Fruit fly (Drosophila melanogaster) whole organism, embryonic: Measurements from ENCODE around the gene CG33096.

Source experiments
- Atf-2 ChIP-seq: fragments of 200-800 bp; sonication (Bioruptor generic); optimal IDR thresholded peaks from 2 replicates; lab custom pipeline; 2016; ENCODE audit warnings: missing biosample characterization, missing genetic modification characterization
- Bgb ChIP-seq: fragments of 200-800 bp; sonication (Bioruptor generic); IDR thresholded peaks from 2 replicates; pipeline ENCODE4 v1.3.6; 2022; ENCODE audit warnings: missing biosample characterization, missing genetic modification characterization; ENCODE audit not compliant: partially characterized antibody
- CG10321 ChIP-seq: fragments of 200-800 bp; sonication (Bioruptor generic); IDR thresholded peaks from 2 replicates; pipeline ENCODE4 v1.3.6; 2022; ENCODE audit warnings: missing biosample characterization, missing genetic modification characterization
- CG11247 ChIP-seq: fragments of 200-800 bp; sonication (Bioruptor generic); IDR thresholded peaks from 2 replicates; pipeline ENCODE4 v1.3.6; 2022; ENCODE audit warnings: missing biosample characterization, missing genetic modification characterization
- CG11696 ChIP-seq: fragments of 200-800 bp; sonication (Bioruptor generic); IDR thresholded peaks from 2 replicates; pipeline ENCODE4 v1.3.6; 2022; ENCODE audit warnings: missing biosample characterization, missing genetic modification characterization
- CG12236 ChIP-seq: fragments of 200-800 bp; sonication (Bioruptor generic); optimal IDR thresholded peaks from 2 replicates; lab custom pipeline; 2016; ENCODE audit warnings: missing biosample characterization, missing genetic modification characterization
- CG12299 ChIP-seq: fragments of 200-800 bp; sonication (Bioruptor generic); optimal IDR thresholded peaks from 2 replicates; lab custom pipeline; 2018; ENCODE audit warnings: missing biosample characterization, mild to moderate bottlenecking, missing genetic modification characterization
- CG1233 ChIP-seq: fragments of 200-800 bp; sonication (Bioruptor generic); optimal IDR thresholded peaks from 4 replicates; lab custom pipeline; 2018; ENCODE audit warnings: missing biosample characterization, mild to moderate bottlenecking, missing genetic modification characterization
- CG12942 ChIP-seq: fragments of 200-800 bp; sonication (Bioruptor generic); optimal IDR thresholded peaks from 3 replicates; lab custom pipeline; 2016; ENCODE audit warnings: missing biosample characterization, missing genetic modification characterization
- CG15479 ChIP-seq: fragments of 200-800 bp; sonication (Bioruptor generic); optimal IDR thresholded peaks from 3 replicates; lab custom pipeline; 2019; ENCODE audit warnings: missing biosample characterization, mild to moderate bottlenecking, missing genetic modification characterization, moderate library complexity
- CG2199 ChIP-seq: fragments of 200-800 bp; sonication (Bioruptor generic); IDR thresholded peaks from 3 replicates; pipeline ENCODE4 v1.3.6; 2022; ENCODE audit warnings: missing biosample characterization, missing genetic modification characterization
- CG2875 ChIP-seq: fragments of 200-800 bp; sonication (Bioruptor generic); optimal IDR thresholded peaks from 2 replicates; lab custom pipeline; 2017; ENCODE audit warnings: missing biosample characterization, mild to moderate bottlenecking, missing genetic modification characterization, missing genetic modification reagents
- CG30431 ChIP-seq: fragments of 200-800 bp; sonication (Bioruptor generic); optimal IDR thresholded peaks from 2 replicates; lab custom pipeline; 2017; ENCODE audit warnings: missing biosample characterization, missing genetic modification characterization
- CG3065 ChIP-seq: fragments of 200-800 bp; sonication (Bioruptor generic); optimal IDR thresholded peaks from 2 replicates; lab custom pipeline; 2016; ENCODE audit warnings: missing biosample characterization, missing genetic modification characterization
- CG43689 ChIP-seq: fragments of 200-800 bp; sonication (Bioruptor generic); IDR thresholded peaks from 2 replicates; pipeline ENCODE4 v1.3.6; 2022; ENCODE audit warnings: missing biosample characterization, missing genetic modification characterization
- CG7372 ChIP-seq: fragments of 200-800 bp; sonication (Bioruptor generic); IDR thresholded peaks from 2 replicates; pipeline ENCODE4 v1.3.6; 2022; ENCODE audit warnings: missing biosample characterization, missing genetic modification characterization
- CG7839 ChIP-seq: fragments of 200-800 bp; sonication (Bioruptor generic); optimal IDR thresholded peaks from 3 replicates; lab custom pipeline; 2018; ENCODE audit warnings: missing biosample characterization, mild to moderate bottlenecking, missing genetic modification characterization, moderate library complexity
- CTCF ChIP-seq: fragments of 200-800 bp; sonication (Bioruptor generic); optimal IDR thresholded peaks from 2 replicates; lab custom pipeline; 2017; ENCODE audit warnings: missing biosample characterization, mild to moderate bottlenecking, missing genetic modification characterization, moderate library complexity
- Chrac-16 ChIP-seq: fragments of 200-800 bp; sonication (Bioruptor generic); optimal IDR thresholded peaks from 3 replicates; lab custom pipeline; 2016; ENCODE audit warnings: missing biosample characterization, missing genetic modification characterization
- CoRest ChIP-seq: fragments of 200-800 bp; sonication (Bioruptor generic); optimal IDR thresholded peaks from 3 replicates; lab custom pipeline; 2018; ENCODE audit warnings: missing biosample characterization, mild to moderate bottlenecking, missing genetic modification characterization, moderate library complexity
- D ChIP-seq, 2 experiments: fragments of 200-800 bp in 1 of 2; fragments of >200 bp in 1 of 2; sonication (Bioruptor generic) in 1 of 2; optimal IDR thresholded peaks; 2 replicates in 1 of 2; 3 replicates in 1 of 2; lab custom pipeline; 2017; ENCODE audit warnings: mild to moderate bottlenecking in 1 of 2, missing biosample characterization in 1 of 2, missing genetic modification characterization in 1 of 2, missing genetic modification reagents in 1 of 2
- D19B ChIP-seq: fragments of 200-800 bp; sonication (Bioruptor generic); optimal IDR thresholded peaks from 2 replicates; lab custom pipeline; 2017; ENCODE audit warnings: missing biosample characterization, mild to moderate bottlenecking, missing genetic modification characterization
- Dbx ChIP-seq: fragments of 200-800 bp; sonication (Bioruptor generic); IDR thresholded peaks from 3 replicates; pipeline ENCODE4 v1.3.6; 2022; ENCODE audit warnings: missing biosample characterization, missing genetic modification characterization
- H15 ChIP-seq: fragments of 200-800 bp; sonication (Bioruptor generic); IDR thresholded peaks from 3 replicates; pipeline ENCODE4 v1.3.6; 2022; ENCODE audit warnings: missing biosample characterization, missing genetic modification characterization
- Nf-YA ChIP-seq: fragments of 200-800 bp; sonication (Bioruptor generic); IDR thresholded peaks from 2 replicates; pipeline ENCODE4 v1.3.6; 2022; ENCODE audit warnings: missing biosample characterization, missing genetic modification characterization
- Nf-YC ChIP-seq: fragments of 200-800 bp; optimal IDR thresholded peaks from 3 replicates; lab custom pipeline; 2019; ENCODE audit warnings: missing biosample characterization, mild to moderate bottlenecking, missing genetic modification characterization, moderate library complexity
- Spps ChIP-seq: fragments of 200-800 bp; sonication (Bioruptor generic); optimal IDR thresholded peaks from 2 replicates; lab custom pipeline; 2018; ENCODE audit warnings: missing biosample characterization, mild to moderate bottlenecking, missing genetic modification characterization
- Tbp ChIP-seq: fragments of >200 bp; optimal IDR thresholded peaks from 2 replicates; lab custom pipeline; 2018; ENCODE audit warnings: missing biosample characterization, missing genetic modification characterization
- ato ChIP-seq: fragments of 200-800 bp; sonication (Bioruptor generic); IDR thresholded peaks from 2 replicates; pipeline ENCODE4 v1.3.6; 2022; ENCODE audit warnings: missing biosample characterization, missing genetic modification characterization; ENCODE audit not compliant: partially characterized antibody
- cad ChIP-seq: fragments of >200 bp; optimal IDR thresholded peaks from 2 replicates; lab custom pipeline; 2017; ENCODE audit warnings: missing biosample characterization, missing genetic modification characterization
- ftz-f1 ChIP-seq: fragments of 200-800 bp; sonication (Bioruptor generic); optimal IDR thresholded peaks from 2 replicates; lab custom pipeline; 2016; ENCODE audit warnings: missing biosample characterization, missing genetic modification characterization
- gce ChIP-seq: fragments of 200-800 bp; sonication (Bioruptor generic); IDR thresholded peaks from 3 replicates; pipeline ENCODE4 v1.3.6; 2022; ENCODE audit warnings: missing biosample characterization, missing genetic modification characterization
- gsb-n ChIP-seq: fragments of 200-800 bp; sonication (Bioruptor generic); optimal IDR thresholded peaks from 3 replicates; lab custom pipeline; 2018; ENCODE audit warnings: missing biosample characterization, mild to moderate bottlenecking, missing genetic modification characterization
- hkb ChIP-seq, 2 experiments: fragments of 200-800 bp in 1 of 2; fragments of >200 bp in 1 of 2; sonication (Bioruptor generic) in 1 of 2; IDR thresholded peaks in 1 of 2; optimal IDR thresholded peaks in 1 of 2; 2 replicates each; pipeline versions ENCODE4 v1.3.6 to Lab custom; 2017 to 2022; ENCODE audit warnings: missing biosample characterization in 1 of 2, missing genetic modification characterization in 1 of 2
- hth ChIP-seq: fragments of >200 bp; optimal IDR thresholded peaks from 2 replicates; lab custom pipeline; 2017; ENCODE audit warnings: inconsistent platforms
- jing ChIP-seq: fragments of 200-800 bp; sonication (Bioruptor generic); optimal IDR thresholded peaks from 2 replicates; lab custom pipeline; 2018; ENCODE audit warnings: missing biosample characterization, mild to moderate bottlenecking, missing genetic modification characterization
- lola ChIP-seq, 3 experiments: fragments of >200 bp in 2 of 3; fragments of 200-800 bp in 1 of 3; sonication (Bioruptor generic) in 1 of 3; optimal IDR thresholded peaks; 2 replicates each; lab custom pipeline; 2017 to 2019; ENCODE audit warnings: missing biosample characterization in 3 of 3, missing genetic modification characterization in 3 of 3, mild to moderate bottlenecking in 1 of 3, moderate library complexity in 1 of 3
- nmo ChIP-seq: fragments of 200-800 bp; sonication (Bioruptor generic); optimal IDR thresholded peaks from 2 replicates; lab custom pipeline; 2018; ENCODE audit warnings: missing biosample characterization, mild to moderate bottlenecking, missing genetic modification characterization, moderate library complexity
- oc ChIP-seq: fragments of 200-800 bp; sonication (Bioruptor generic); optimal IDR thresholded peaks from 2 replicates; lab custom pipeline; 2018; ENCODE audit warnings: missing biosample characterization, mild to moderate bottlenecking, missing genetic modification characterization, moderate library complexity
- otp ChIP-seq: fragments of 200-800 bp; sonication (Bioruptor generic); IDR thresholded peaks from 3 replicates; pipeline ENCODE4, ENCODE4 v1.3.6; 2022; ENCODE audit warnings: missing biosample characterization, missing genetic modification characterization
- pan ChIP-seq, 4 experiments: fragments of >200 bp in 3 of 4; fragments of 200-800 bp in 1 of 4; sonication (Bioruptor generic) in 1 of 4; optimal IDR thresholded peaks in 3 of 4; IDR thresholded peaks in 1 of 4; 2 replicates each; pipeline versions ENCODE4 v1.3.6 to Lab custom; 2017 to 2022; ENCODE audit warnings: missing biosample characterization in 2 of 4, missing genetic modification characterization in 2 of 4, mixed read lengths in 1 of 4
- sens ChIP-seq: fragments of 200-800 bp; sonication (Bioruptor generic); peaks from one replicate; lab custom pipeline; 2016; ENCODE audit warnings: missing biosample characterization, missing genetic modification characterization
- seq ChIP-seq: fragments of 200-800 bp; sonication (Bioruptor generic); IDR thresholded peaks from 2 replicates; pipeline ENCODE4 v1.3.6; 2022; ENCODE audit warnings: missing biosample characterization, missing genetic modification characterization
- tll ChIP-seq, 2 experiments: fragments of 200-800 bp in 1 of 2; fragments of >200 bp in 1 of 2; sonication (Bioruptor generic) in 1 of 2; optimal IDR thresholded peaks; 2 replicates each; lab custom pipeline; 2017 to 2019; ENCODE audit warnings: missing biosample characterization in 2 of 2, missing genetic modification characterization in 2 of 2, mild to moderate bottlenecking in 1 of 2, moderate library complexity in 1 of 2
- wek ChIP-seq: fragments of 200-800 bp; sonication (Bioruptor generic); optimal IDR thresholded peaks from 3 replicates; lab custom pipeline; 2018; ENCODE audit warnings: missing biosample characterization, mild to moderate bottlenecking, missing genetic modification characterization, moderate library complexity
- zen ChIP-seq: fragments of 200-800 bp; sonication (Bioruptor generic); optimal IDR thresholded peaks from 3 replicates; lab custom pipeline; 2018; ENCODE audit warnings: missing biosample characterization, mild to moderate bottlenecking, missing genetic modification characterization, moderate library complexity
- zf30C ChIP-seq: fragments of 200-800 bp; sonication (Bioruptor generic); optimal IDR thresholded peaks from 3 replicates; lab custom pipeline; 2018; ENCODE audit warnings: missing biosample characterization, mild to moderate bottlenecking, missing genetic modification characterization

CG33096 gene

dm6 chr3R:25077280-25077820 is 20.1 kb upstream of the CG33096 start (continued):
- TF ChIP-seq Atf-2 (GFP tag; lab: Kevin White, UChicago) (no peak), CG11247 (GFP tag; lab: Robert Waterston, UW) (no peak), cad (GFP tag; lab: Kevin White, UChicago) (peak; percentile 75), Chrac-16 (GFP tag; lab: Kevin White, UChicago) (no peak), hkb (optimal IDR thresholded peaks at IDR 0.05; lab: Kevin White, UChicago) (no peak), hkb (GFP tag; IDR thresholded peaks at IDR 0.05; lab: Robert Waterston, UW) (no peak), Tbp (GFP tag; lab: Kevin White, UChicago) (no peak), CG12942 (GFP tag; lab: Kevin White, UChicago) (no peak), otp (GFP tag; lab: Robert Waterston, UW) (no peak), D (optimal IDR thresholded peaks at IDR 0.05; lab: Kevin White, UChicago) (peak; percentile 16), D (GFP tag; optimal IDR thresholded peaks at IDR 0.05; lab: Kevin White, UChicago) (no peak), CTCF (GFP tag; lab: Kevin White, UChicago) (no peak), Dbx (GFP tag; lab: Robert Waterston, UW) (no peak), tll (GFP tag; optimal IDR thresholded peaks at IDR 0.05; lab: Kevin White, UChicago) (peak in 1 of 2 experiments; percentile 89), CG3065 (GFP tag; lab: Kevin White, UChicago) (no peak), hth (lab: Kevin White, UChicago) (peak; percentile 50), CG2875 (GFP tag; lab: Kevin White, UChicago) (no peak), zen (tag; lab: Kevin White, UChicago) (peak; percentile 87), CG7839 (tag; lab: Kevin White, UChicago) (no peak), Bgb (GFP tag; lab: Robert Waterston, UW) (no peak)
- TF ChIP-seq, all 482 proteins: peak for 12

dm6 chr3R:25078665-25079064 is 18.8 kb upstream of the CG33096 start:
- TF ChIP-seq gsb-n (tag; lab: Kevin White, UChicago) (peak; percentile 94), cad (GFP tag; lab: Kevin White, UChicago) (peak; percentile 43), lola (GFP tag; optimal IDR thresholded peaks at IDR 0.05; lab: Kevin White, UChicago) (no peak), D19B (GFP tag; lab: Kevin White, UChicago) (peak; percentile 3), sens (GFP tag; lab: Kevin White, UChicago) (peak; percentile 44), CG12299 (tag; lab: Kevin White, UChicago) (no peak), CG1233 (GFP tag; lab: Kevin White, UChicago) (no peak), oc (no peak), CG12236 (GFP tag; lab: Kevin White, UChicago) (no peak), CG11696 (no peak), CG7372 (no peak)

- TF ChIP-seq Spps: no peak
- no peak for TF ChIP-seq pan (optimal IDR thresholded peaks at IDR 0.05; lab: Kevin White, UChicago)
- no peak for TF ChIP-seq pan (GFP tag; optimal IDR thresholded peaks at IDR 0.05 in 1 of 2, IDR thresholded peaks at IDR 0.05 in 1 of 2)
- no peak for TF ChIP-seq CG15479
- peak; percentile 99 for TF ChIP-seq Nf-YA (GFP tag; lab: Robert Waterston, UW)
- peak; percentile 37 for TF ChIP-seq sens (GFP tag; lab: Kevin White, UChicago)
- TF ChIP-seq CG10321: peak; percentile 98
- TF ChIP-seq ftz-f1 (GFP tag; lab: Kevin White, UChicago): peak; percentile 39
- TF ChIP-seq zf30C (GFP tag; lab: Kevin White, UChicago): peak; percentile 41
- TF ChIP-seq CG43689 (GFP tag; lab: Robert Waterston, UW): no peak
- peak; percentile 43 for TF ChIP-seq CoRest (tag; lab: Kevin White, UChicago)
- TF ChIP-seq Nf-YC (tag; lab: Kevin White, UChicago): peak; percentile 100
- TF ChIP-seq jing (GFP tag; lab: Kevin White, UChicago): peak; percentile 85
- TF ChIP-seq gce (GFP tag; lab: Robert Waterston, UW): no peak
- no peak for TF ChIP-seq CG30431 (GFP tag; lab: Kevin White, UChicago)
- TF ChIP-seq wek (GFP tag; lab: Kevin White, UChicago): peak; percentile 22
- no peak for TF ChIP-seq nmo
- peak; percentile 44; the same call in 1 of the 2 replicates for TF ChIP-seq seq (GFP tag; lab: Robert Waterston, UW)
- TF ChIP-seq ato (GFP tag; lab: Robert Waterston, UW): 0 out of 2 replicates have a peak, but pooled peaks have one; percentile 25
- TF ChIP-seq H15 (GFP tag; lab: Robert Waterston, UW): no peak
- peak; percentile 75; the same call in 1 of the 3 replicates for TF ChIP-seq CG2199 (GFP tag; lab: Robert Waterston, UW)
Measured at dm6 chr3R:25080446-25080845, 17.0 kb upstream of the CG33096 start.
